Worm (Caenorhabditis elegans): ENCODE measurements around the gene bath-42.

bath-42 gene

ce11 chrIII:8142217-8142616 is 21.0 kb downstream of the bath-42 start:
- TF ChIP-seq sdc-2 (tag; optimal IDR thresholded peaks at IDR 0.05) (no peak), pha-2 (tag; optimal IDR thresholded peaks at IDR 0.05) (no peak), elt-2 (tag; optimal IDR thresholded peaks at IDR 0.05) (no peak), unc-55 (GFP tag; optimal IDR thresholded peaks at IDR 0.05) (no peak), zip-5 (tag; optimal IDR thresholded peaks at IDR 0.05) (no peak), hlh-13 (GFP tag; optimal IDR thresholded peaks at IDR 0.05) (no peak), eyg-1 (tag; optimal IDR thresholded peaks at IDR 0.05) (no peak), sox-2 (GFP tag; IDR thresholded peaks at IDR 0.05) (no peak), C38D4.7 (GFP tag; optimal IDR thresholded peaks at IDR 0.05) (no peak), pax-1 (tag; optimal IDR thresholded peaks at IDR 0.05) (no peak), ama-1 (optimal IDR thresholded peaks at IDR 0.05) (no peak), hlh-8 (tag; optimal IDR thresholded peaks at IDR 0.05) (no peak)

ce11 chrIII:8137777-8138176 is 25.4 kb downstream of the bath-42 start, which contains the start of gene hsp-12.2:
TSS of gene hsp-12.2 (plus strand) at chrIII:8138077.
- no peak for TF ChIP-seq fax-1 (tag; optimal IDR thresholded peaks at IDR 0.05)
- TF ChIP-seq sdc-2 (tag; optimal IDR thresholded peaks at IDR 0.05): no peak
- no peak for TF ChIP-seq ttx-3 (tag; optimal IDR thresholded peaks at IDR 0.05)
- no peak for TF ChIP-seq sox-2 (GFP tag; IDR thresholded peaks at IDR 0.05)
- TF ChIP-seq ztf-16 (tag; optimal IDR thresholded peaks at IDR 0.05): no peak
- no peak for TF ChIP-seq dmd-4 (tag; optimal IDR thresholded peaks at IDR 0.05; ENCODE audit: borderline replicate concordance)
- TF ChIP-seq ceh-14 (tag; optimal IDR thresholded peaks at IDR 0.05): no peak
- TF ChIP-seq mec-3 (tag; optimal IDR thresholded peaks at IDR 0.05; ENCODE audit: borderline replicate concordance): no peak
- no peak for TF ChIP-seq syd-9 (tag; optimal IDR thresholded peaks at IDR 0.05)
- no peak for TF ChIP-seq madf-2 (tag; optimal IDR thresholded peaks at IDR 0.05)
- TF ChIP-seq C38D4.7 (GFP tag; optimal IDR thresholded peaks at IDR 0.05): no peak
- TF ChIP-seq ceh-31 (tag; optimal IDR thresholded peaks at IDR 0.05): no peak

ce11 chrIII:8136517-8137099 is 26.6 kb downstream of the bath-42 start:
- TF ChIP-seq ama-1 (optimal IDR thresholded peaks at IDR 0.05) (peak; percentile 24), ceh-22 (tag; optimal IDR thresholded peaks at IDR 0.05) (peak; percentile 61), nfya-1 (tag; optimal IDR thresholded peaks at IDR 0.05) (peak; percentile 7), pax-1 (tag; optimal IDR thresholded peaks at IDR 0.05) (peak; percentile 73), hlh-30 (tag; optimal IDR thresholded peaks at IDR 0.05; ENCODE audit: insufficient read depth) (peak; percentile 33), tbx-7 (tag; optimal IDR thresholded peaks at IDR 0.05) (no peak), madf-2 (tag; optimal IDR thresholded peaks at IDR 0.05) (no peak)

- no peak for TF ChIP-seq ceh-14 (tag; optimal IDR thresholded peaks at IDR 0.05)
- TF ChIP-seq unc-42 (tag; optimal IDR thresholded peaks at IDR 0.05): no peak
- no peak for TF ChIP-seq che-1 (tag; optimal IDR thresholded peaks at IDR 0.05)
- TF ChIP-seq dve-1 (tag; optimal IDR thresholded peaks at IDR 0.05): no peak
- no peak for TF ChIP-seq ceh-6 (GFP tag; optimal IDR thresholded peaks at IDR 0.05)
- TF ChIP-seq unc-3 (GFP tag; conservative IDR thresholded peaks at IDR 0.05): no peak
- no peak for TF ChIP-seq unc-3 (tag; optimal IDR thresholded peaks at IDR 0.05)
- TF ChIP-seq hlh-15 (tag; optimal IDR thresholded peaks at IDR 0.05): no peak
- no peak for TF ChIP-seq pax-1 (tag; optimal IDR thresholded peaks at IDR 0.05)
- no peak for TF ChIP-seq ztf-16 (tag; optimal IDR thresholded peaks at IDR 0.05)
- no peak for TF ChIP-seq hlh-6 (tag; optimal IDR thresholded peaks at IDR 0.05)
- TF ChIP-seq lim-6 (tag; optimal IDR thresholded peaks at IDR 0.05): no peak
- no peak for TF ChIP-seq T23F11.4 (GFP tag; optimal IDR thresholded peaks at IDR 0.05)
Observed at ce11 chrIII:8133346-8133745, 29.8 kb downstream of the bath-42 start, which contains the start of gene C14B9.2. TSS of gene C14B9.2 (plus strand) at chrIII:8133665.

ce11 chrIII:8132496-8132895 is 30.7 kb downstream of the bath-42 start:
- TF ChIP-seq tbx-2 (tag; optimal IDR thresholded peaks at IDR 0.05): peak; percentile 2
- TF ChIP-seq ceh-30 (tag; optimal IDR thresholded peaks at IDR 0.05): no peak
- no peak for TF ChIP-seq ceh-2 (tag; optimal IDR thresholded peaks at IDR 0.05)
- no peak for TF ChIP-seq ceh-48 (tag; optimal IDR thresholded peaks at IDR 0.05)
- peak; percentile 32 for TF ChIP-seq pha-2 (tag; optimal IDR thresholded peaks at IDR 0.05)
- TF ChIP-seq odd-2 (tag; optimal IDR thresholded peaks at IDR 0.05): no peak
